Worm (Caenorhabditis elegans) whole organism, L2 larva: Measurements from ENCODE around the gene nhr-48.
A peak's percentile ranks its signal among the peaks of the same experiment; 100 is the strongest.

ENCODE experiments used
- aly-2 ChIP-seq: fragments of 150-350 bp; optimal IDR thresholded peaks from 2 replicates; lab custom pipeline; 2014; ENCODE audit warnings: missing biosample characterization, missing genetic modification characterization
- ceh-16 ChIP-seq: fragments of 150-350 bp; optimal IDR thresholded peaks from 2 replicates; lab custom pipeline; 2014; ENCODE audit warnings: missing biosample characterization, missing genetic modification characterization
- elt-3 ChIP-seq: sonication (generic microtip); optimal IDR thresholded peaks from 2 replicates; lab custom pipeline; 2017; ENCODE audit warnings: missing biosample characterization, missing genetic modification characterization
- lin-39 ChIP-seq: fragments of 150-350 bp; optimal IDR thresholded peaks from 2 replicates; lab custom pipeline; 2014; ENCODE audit warnings: missing biosample characterization, missing genetic modification reagents, missing genetic modification characterization
- nhr-77 ChIP-seq: fragments of 150-350 bp; optimal IDR thresholded peaks from 2 replicates; lab custom pipeline; 2014; ENCODE audit warnings: missing biosample characterization, missing genetic modification characterization
- sem-4 ChIP-seq: fragments of 150-350 bp; optimal IDR thresholded peaks from 2 replicates; lab custom pipeline; 2014; ENCODE audit warnings: missing biosample characterization, missing genetic modification reagents, missing genetic modification characterization
- snpc-4 ChIP-seq: fragments of 150-350 bp; optimal IDR thresholded peaks from 2 replicates; lab custom pipeline; 2014; ENCODE audit warnings: missing biosample characterization, missing genetic modification characterization
- unc-62 ChIP-seq: fragments of 150-350 bp; optimal IDR thresholded peaks from 2 replicates; lab custom pipeline; 2014; ENCODE audit warnings: missing biosample characterization, missing genetic modification reagents, missing genetic modification characterization
- ztf-11 ChIP-seq: sonication (generic microtip); optimal IDR thresholded peaks from 2 replicates; lab custom pipeline; 2017; ENCODE audit warnings: missing biosample characterization, missing genetic modification characterization

DNA sequence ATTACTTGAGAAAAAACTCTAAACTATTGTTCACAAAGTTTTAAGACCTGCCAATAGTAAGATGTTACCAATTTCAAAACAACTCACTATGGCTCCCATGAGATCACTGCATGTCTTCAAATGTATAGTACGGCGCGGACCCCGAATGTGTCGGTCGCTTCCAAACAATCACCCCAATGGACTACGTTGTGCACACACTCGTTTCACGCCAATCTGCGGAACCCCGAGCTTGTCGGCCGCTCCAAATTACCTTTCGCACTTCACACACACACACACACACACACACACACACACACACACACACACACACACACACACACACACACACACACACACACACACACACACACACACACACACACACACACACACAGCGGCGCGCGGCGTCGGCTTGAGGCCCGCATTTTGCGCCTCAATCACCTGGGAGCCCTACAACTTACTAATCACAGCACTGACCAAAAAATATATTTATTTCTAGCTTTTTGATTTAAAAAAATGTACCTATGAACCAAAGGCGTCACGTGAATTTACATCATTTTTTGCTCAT is 39.9 kb upstream of the nhr-48 start:
- TF ChIP-seq lin-39 (tag; lab: Kevin White, UChicago), result no peak
- no peak for TF ChIP-seq aly-2 (tag; lab: Kevin White, UChicago)
- peak; percentile 53 for TF ChIP-seq snpc-4 (tag; lab: Kevin White, UChicago)
- TF ChIP-seq unc-62 (GFP tag; lab: Kevin White, UChicago), result no peak
- no peak for TF ChIP-seq nhr-77 (tag; lab: Kevin White, UChicago)
- TF ChIP-seq ceh-16, result no peak
- TF ChIP-seq ztf-11, result no peak
- TF ChIP-seq elt-3 (tag; lab: Kevin White, UChicago), result no peak
- no peak for TF ChIP-seq sem-4 (tag; lab: Kevin White, UChicago)
